Worm (Caenorhabditis elegans): ENCODE measurements around the gene T23G4.2.

DNA sequence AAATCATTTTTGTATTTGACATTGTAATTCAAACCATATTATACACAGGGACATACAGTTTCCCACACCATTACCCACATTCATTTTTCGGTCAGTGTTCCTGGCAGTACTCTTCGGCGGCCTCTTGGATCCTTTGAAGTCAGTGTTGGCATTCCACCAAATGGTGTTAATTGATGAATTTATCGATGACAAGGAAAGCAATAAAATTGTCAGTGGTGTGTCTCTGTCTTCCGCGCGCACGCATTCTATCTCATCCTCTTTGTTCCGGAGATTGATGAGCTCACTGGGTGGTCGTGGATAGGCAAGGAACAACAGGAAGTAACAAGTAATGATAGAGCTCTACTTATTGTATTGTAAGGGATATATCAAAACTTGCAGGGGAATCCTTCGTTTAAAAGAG, 21.0 kb upstream of the T23G4.2 start:
- TF ChIP-seq unc-55 (GFP tag; optimal IDR thresholded peaks at IDR 0.05) (no peak), ZK546.5 (tag; optimal IDR thresholded peaks at IDR 0.05) (no peak), R02D3.7 (tag; optimal IDR thresholded peaks at IDR 0.05) (no peak)
